Worm (Caenorhabditis elegans) whole organism, L4/young adult: ENCODE results near the gene mma-1.

Experiments used
- W03F9.2 ChIP-seq: fragments of 150-350 bp; optimal IDR thresholded peaks from 2 replicates; lab custom pipeline; 2014; ENCODE audit warnings: missing biosample characterization, missing genetic modification characterization
- him-1 ChIP-seq: sonication (generic microtip); optimal IDR thresholded peaks from 2 replicates; lab custom pipeline; 2016; ENCODE audit warnings: missing genotype, missing genetic modification reagents, missing genetic modification characterization, missing compliant biosample characterization

DNA sequence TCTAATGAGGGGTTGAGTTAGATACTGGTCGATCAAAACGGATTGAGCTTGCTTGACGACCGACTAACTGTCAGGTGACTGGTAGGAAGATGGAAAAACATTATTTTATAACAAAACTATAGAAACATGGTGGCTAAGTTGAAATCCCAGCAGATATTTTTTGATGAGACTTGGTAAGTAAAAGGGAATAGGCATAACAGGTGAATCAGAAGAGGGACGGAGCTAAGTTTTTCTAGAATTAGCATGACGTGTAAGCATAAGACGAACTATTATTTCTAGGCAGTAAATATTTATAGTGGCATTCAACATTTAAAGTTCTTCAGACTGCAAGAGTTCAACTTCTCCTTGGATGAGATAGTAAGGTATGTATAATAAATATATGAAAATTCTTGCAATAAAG lies 48.4 kb upstream of the mma-1 start, which contains the start of gene F56H9.8:
- no peak for TF ChIP-seq W03F9.2
- no peak for TF ChIP-seq him-1 (tag; lab: Kevin White, UChicago)
